Worm (Caenorhabditis elegans) whole organism, L3 larva: ENCODE results near the gene oac-56.

Source experiments
- aly-2 ChIP-seq: fragments of 150-350 bp; optimal IDR thresholded peaks from 2 replicates; lab custom pipeline; 2014; ENCODE audit warnings: missing biosample characterization, missing genetic modification characterization
- ama-1 ChIP-seq: fragments of 150-350 bp; optimal IDR thresholded peaks from 2 replicates; lab custom pipeline; 2018
- egl-27 ChIP-seq: sonication (generic microtip); optimal IDR thresholded peaks from 4 replicates; lab custom pipeline; 2017; ENCODE audit warnings: missing biosample characterization, missing genetic modification reagents, missing genetic modification characterization
- elt-1 ChIP-seq: fragments of 150-350 bp; optimal IDR thresholded peaks from 2 replicates; lab custom pipeline; 2014; ENCODE audit warnings: missing biosample characterization, missing genetic modification characterization
- lin-15B ChIP-seq: fragments of 150-350 bp; optimal IDR thresholded peaks from 2 replicates; lab custom pipeline; 2014; ENCODE audit warnings: missing biosample characterization, missing genetic modification characterization
- mdl-1 ChIP-seq: fragments of 150-350 bp; optimal IDR thresholded peaks from 2 replicates; lab custom pipeline; 2014; ENCODE audit warnings: missing biosample characterization, missing genetic modification characterization
- nhr-11 ChIP-seq: fragments of 150-350 bp; optimal IDR thresholded peaks from 2 replicates; lab custom pipeline; 2014; ENCODE audit warnings: missing biosample characterization, missing genetic modification characterization
- nhr-28 ChIP-seq: fragments of 150-350 bp; optimal IDR thresholded peaks from 2 replicates; lab custom pipeline; 2014; ENCODE audit warnings: missing biosample characterization, missing genetic modification characterization
- pqm-1 ChIP-seq: fragments of 150-350 bp; optimal IDR thresholded peaks from 2 replicates; lab custom pipeline; 2017; ENCODE audit warnings: missing biosample characterization, missing genetic modification characterization, inconsistent platforms
- skn-1 ChIP-seq: fragments of 150-350 bp; optimal IDR thresholded peaks from 2 replicates; lab custom pipeline; 2014; ENCODE audit warnings: missing biosample characterization, missing genetic modification characterization
- tbx-2 ChIP-seq: sonication (generic microtip); optimal IDR thresholded peaks from 2 replicates; lab custom pipeline; 2016; ENCODE audit warnings: mild to moderate bottlenecking, missing genetic modification characterization, missing compliant biosample characterization
- unc-39 ChIP-seq: sonication (generic microtip); optimal IDR thresholded peaks from 4 replicates; lab custom pipeline; 2017; ENCODE audit warnings: missing biosample characterization, missing genetic modification characterization

DNA sequence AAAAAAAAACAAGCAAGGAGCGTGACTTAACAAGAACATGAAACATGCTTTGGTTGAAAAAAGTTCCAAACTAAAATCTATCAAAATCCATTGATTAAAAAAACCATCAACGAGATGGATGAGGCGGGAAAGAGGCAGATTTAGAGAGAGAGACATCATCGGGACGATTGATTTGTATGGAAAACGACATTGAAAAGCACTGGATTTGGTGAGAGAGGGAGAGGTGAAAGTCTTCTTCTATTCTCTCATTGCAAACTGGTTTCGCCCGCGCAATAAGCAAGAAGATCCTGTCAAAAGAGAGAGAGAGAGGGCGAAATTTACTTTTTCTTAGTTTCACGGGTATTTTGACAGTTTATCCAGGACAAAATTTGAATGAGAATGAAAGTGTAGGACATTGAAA, 34.6 kb upstream of the oac-56 start:
- TF ChIP-seq tbx-2: no peak
- TF ChIP-seq egl-27: no peak
- TF ChIP-seq lin-15B (tag; lab: Kevin White, UChicago): no peak
- no peak for TF ChIP-seq aly-2 (tag; lab: Kevin White, UChicago)
- TF ChIP-seq ama-1 (lab: Kevin White, UChicago): no peak
- TF ChIP-seq nhr-28 (tag; lab: Kevin White, UChicago): no peak
- no peak for TF ChIP-seq pqm-1 (tag; lab: Kevin White, UChicago)
- no peak for TF ChIP-seq unc-39 (tag; lab: Kevin White, UChicago)
- no peak for TF ChIP-seq elt-1 (tag; lab: Kevin White, UChicago)
- no peak for TF ChIP-seq skn-1 (tag; lab: Kevin White, UChicago)
- TF ChIP-seq nhr-11: no peak
- TF ChIP-seq mdl-1 (tag; lab: Kevin White, UChicago): no peak
